Worm (Caenorhabditis elegans) whole organism, L4/young adult: Measurements from ENCODE around the gene F34H10.3.

Experiments used
- W03F9.2 ChIP-seq: fragments of 150-350 bp; optimal IDR thresholded peaks from 2 replicates; lab custom pipeline; 2014; ENCODE audit warnings: missing biosample characterization, missing genetic modification characterization
- him-1 ChIP-seq: sonication (generic microtip); optimal IDR thresholded peaks from 2 replicates; lab custom pipeline; 2016; ENCODE audit warnings: missing genotype, missing genetic modification reagents, missing genetic modification characterization, missing compliant biosample characterization

ce11 chrX:9640902-9641301 lies 6.1 kb upstream of the F34H10.3 start:
- no peak for TF ChIP-seq him-1 (tag; lab: Kevin White, UChicago)
- no peak for TF ChIP-seq W03F9.2 (tag; lab: Kevin White, UChicago)
